Worm (Caenorhabditis elegans): ENCODE results near the gene F21D5.3.

- TF ChIP-seq nhr-237 (tag; optimal IDR thresholded peaks at IDR 0.05) (no peak), mdl-1 (tag; optimal IDR thresholded peaks at IDR 0.05) (no peak), snpc-1.2 (GFP tag; IDR thresholded peaks at IDR 0.05) (no peak)
Measured at ce11 chrIV:8705504-8705903, 25.1 kb upstream of the F21D5.3 start, which contains the start of gene H23L24.4.

Measured in whole organism, L4 larva.